Worm (Caenorhabditis elegans) whole organism, L4 larva: Measurements from ENCODE around the gene col-133.
A peak's percentile ranks its signal among the peaks of the same experiment; 100 is the strongest.

Source experiments
- D1046.2 ChIP-seq: fragments of 200-800 bp; sonication (Bioruptor generic); IDR thresholded peaks from 2 replicates; pipeline ENCODE4 v1.3.6; 2022; ENCODE audit warnings: missing genetic modification characterization, missing compliant biosample characterization
- T20F7.1 ChIP-seq: fragments of 200-800 bp; sonication (Bioruptor generic); optimal IDR thresholded peaks from 2 replicates; lab custom pipeline; 2018; ENCODE audit warnings: mild to moderate bottlenecking, missing genetic modification characterization, missing compliant biosample characterization
- T26A8.4 ChIP-seq: fragments of 200-800 bp; sonication (Bioruptor generic); IDR thresholded peaks from 2 replicates; pipeline ENCODE4 v1.3.6; 2022; ENCODE audit warnings: missing genetic modification characterization, missing compliant biosample characterization
- Y105C5A.15 ChIP-seq: fragments of 200-800 bp; sonication (Bioruptor generic); IDR thresholded peaks from 2 replicates; pipeline ENCODE4 v1.3.6; 2022; ENCODE audit warnings: missing genetic modification characterization, missing compliant biosample characterization
- aly-2 ChIP-seq: sonication (generic microtip); optimal IDR thresholded peaks from 2 replicates; lab custom pipeline; 2018; ENCODE audit warnings: missing biosample characterization, missing genetic modification characterization
- ama-1 ChIP-seq: fragments of 150-350 bp; optimal IDR thresholded peaks from 2 replicates; lab custom pipeline; 2014; ENCODE audit warnings: inconsistent platforms, mixed read lengths
- arid-1 ChIP-seq: fragments of 200-800 bp; sonication (Bioruptor generic); conservative IDR thresholded peaks from 2 replicates; pipeline ENCODE4 v1.3.6; 2022; ENCODE audit warnings: missing genetic modification reagents, missing genetic modification characterization, missing compliant biosample characterization
- ceh-28 ChIP-seq: fragments of 150-350 bp; optimal IDR thresholded peaks from 2 replicates; lab custom pipeline; 2014; ENCODE audit warnings: missing biosample characterization, missing genetic modification reagents, missing genetic modification characterization
- ceh-44 ChIP-seq: fragments of 200-800 bp; sonication (Bioruptor generic); IDR thresholded peaks from 2 replicates; pipeline ENCODE4 v1.3.6; 2022; ENCODE audit warnings: missing genetic modification reagents, missing genetic modification characterization, missing compliant biosample characterization
- ces-1 ChIP-seq: fragments of 150-350 bp; sonication (generic microtip); optimal IDR thresholded peaks from 4 replicates; lab custom pipeline; 2014; ENCODE audit warnings: missing biosample characterization, missing genetic modification reagents, missing genetic modification characterization
- ctbp-1 ChIP-seq: fragments of 200-800 bp; sonication (Bioruptor generic); IDR thresholded peaks from 2 replicates; pipeline ENCODE4 v1.3.6; 2022; ENCODE audit warnings: missing genetic modification reagents, missing genetic modification characterization, missing compliant biosample characterization
- daf-16 ChIP-seq, 3 experiments: sonication (generic microtip); optimal IDR thresholded peaks; 2 replicates each; lab custom pipeline; 2016 to 2017; ENCODE audit warnings: missing genetic modification characterization in 3 of 3, missing genetic modification reagents in 3 of 3, mild to moderate bottlenecking in 2 of 3, missing compliant biosample characterization in 2 of 3, missing biosample characterization in 1 of 3, moderate library complexity in 1 of 3
- dmd-8 ChIP-seq: fragments of 200-800 bp; sonication (Bioruptor generic); IDR thresholded peaks from 2 replicates; pipeline ENCODE4 v1.3.6; 2022; ENCODE audit warnings: missing genetic modification characterization, missing compliant biosample characterization
- dpl-1 ChIP-seq: fragments of 150-350 bp; optimal IDR thresholded peaks from 2 replicates; lab custom pipeline; 2014; ENCODE audit warnings: missing biosample characterization, missing genetic modification reagents, missing genetic modification characterization
- dve-1 ChIP-seq: sonication (generic microtip); optimal IDR thresholded peaks from 2 replicates; lab custom pipeline; 2017; ENCODE audit warnings: antibody characterized with exemption, mild to moderate bottlenecking, missing genetic modification characterization, missing compliant biosample characterization; ENCODE audit not compliant: insufficient read depth
- fkh-10 ChIP-seq: fragments of 150-350 bp; optimal IDR thresholded peaks from 2 replicates; lab custom pipeline; 2014; ENCODE audit warnings: missing biosample characterization, missing genetic modification reagents, missing genetic modification characterization
- gei-8 ChIP-seq: fragments of 200-800 bp; sonication (Bioruptor generic); optimal IDR thresholded peaks from 2 replicates; lab custom pipeline; 2018; ENCODE audit warnings: mild to moderate bottlenecking, missing genetic modification characterization, missing compliant biosample characterization
- jun-1 ChIP-seq: fragments of 150-350 bp; optimal IDR thresholded peaks from 2 replicates; lab custom pipeline; 2014; ENCODE audit warnings: missing biosample characterization, missing genetic modification reagents, missing genetic modification characterization
- lim-7 ChIP-seq: fragments of 200-800 bp; sonication (Bioruptor generic); IDR thresholded peaks from 2 replicates; pipeline ENCODE4 v1.3.6; 2022; ENCODE audit warnings: missing genetic modification characterization, missing compliant biosample characterization
- lin-1 ChIP-seq: fragments of 200-800 bp; sonication (Bioruptor generic); IDR thresholded peaks from 2 replicates; pipeline ENCODE4 v1.3.6; 2022; ENCODE audit warnings: missing genetic modification reagents, missing genetic modification characterization, missing compliant biosample characterization
- lin-13 ChIP-seq: fragments of 150-350 bp; optimal IDR thresholded peaks from 2 replicates; lab custom pipeline; 2014; ENCODE audit warnings: missing biosample characterization, missing genetic modification reagents, missing genetic modification characterization
- lin-38 ChIP-seq: fragments of 200-800 bp; sonication (Bioruptor generic); IDR thresholded peaks from 2 replicates; pipeline ENCODE4 v1.3.6; 2022; ENCODE audit warnings: missing genetic modification reagents, missing genetic modification characterization, missing compliant biosample characterization
- lin-39 ChIP-seq: fragments of 150-350 bp; optimal IDR thresholded peaks from 2 replicates; lab custom pipeline; 2014; ENCODE audit warnings: missing biosample characterization, missing genetic modification reagents, missing genetic modification characterization
- lir-3 ChIP-seq: sonication (generic microtip); optimal IDR thresholded peaks from 2 replicates; lab custom pipeline; 2016; ENCODE audit warnings: mild to moderate bottlenecking, missing genetic modification characterization, missing compliant biosample characterization
- madf-5 ChIP-seq, 2 experiments: fragments of 200-800 bp; sonication (Bioruptor generic); IDR thresholded peaks; 2 replicates each; pipeline ENCODE4 v1.3.6; 2022; ENCODE audit warnings: missing compliant biosample characterization in 2 of 2, missing genetic modification characterization in 2 of 2
- mdl-1 ChIP-seq, 2 experiments: fragments of 150-350 bp in 1 of 2; sonication (generic microtip) in 1 of 2; optimal IDR thresholded peaks; 2 replicates each; lab custom pipeline; 2014 to 2017; ENCODE audit warnings: missing biosample characterization in 2 of 2, missing genetic modification characterization in 2 of 2
- mdt-29 ChIP-seq: fragments of 200-800 bp; sonication (Bioruptor generic); IDR thresholded peaks from 2 replicates; pipeline ENCODE4 v1.3.6; 2022; ENCODE audit warnings: missing genetic modification reagents, missing genetic modification characterization, missing compliant biosample characterization
- mes-2 ChIP-seq: sonication (generic microtip); optimal IDR thresholded peaks from 2 replicates; lab custom pipeline; 2016; ENCODE audit warnings: missing genotype, mild to moderate bottlenecking, missing genetic modification characterization, missing compliant biosample characterization; ENCODE audit not compliant: poor library complexity, severe bottlenecking
- mxl-2 ChIP-seq: fragments of 200-800 bp; sonication (Bioruptor generic); conservative IDR thresholded peaks from 2 replicates; pipeline ENCODE4 v1.3.6; 2022; ENCODE audit warnings: missing genetic modification reagents, missing genetic modification characterization, missing compliant biosample characterization
- nhr-11 ChIP-seq: fragments of 150-350 bp; optimal IDR thresholded peaks from 2 replicates; lab custom pipeline; 2014; ENCODE audit warnings: missing biosample characterization, missing genetic modification characterization
- nhr-111 ChIP-seq: fragments of 200-800 bp; sonication (Bioruptor generic); optimal IDR thresholded peaks from 2 replicates; lab custom pipeline; 2018; ENCODE audit warnings: mild to moderate bottlenecking, missing genetic modification characterization, missing compliant biosample characterization
- nhr-28 ChIP-seq: fragments of 150-350 bp; optimal IDR thresholded peaks from 2 replicates; lab custom pipeline; 2014; ENCODE audit warnings: missing biosample characterization, missing genetic modification characterization
- nhr-42 ChIP-seq: fragments of 200-800 bp; sonication (Bioruptor generic); IDR thresholded peaks from 2 replicates; pipeline ENCODE4 v1.3.6; 2022; ENCODE audit warnings: missing genetic modification characterization, missing compliant biosample characterization
- nhr-6 ChIP-seq: fragments of 150-350 bp; optimal IDR thresholded peaks from 2 replicates; lab custom pipeline; 2014; ENCODE audit warnings: missing biosample characterization, missing genetic modification characterization
- nhr-76 ChIP-seq: fragments of 150-350 bp; optimal IDR thresholded peaks from 2 replicates; lab custom pipeline; 2014; ENCODE audit warnings: missing biosample characterization, missing genetic modification characterization
- php-3 ChIP-seq: fragments of 200-800 bp; sonication (Bioruptor generic); IDR thresholded peaks from 2 replicates; pipeline ENCODE4 v1.3.6; 2022; ENCODE audit warnings: missing genetic modification reagents, missing genetic modification characterization, missing compliant biosample characterization
- pqm-1 ChIP-seq: sonication (generic microtip); optimal IDR thresholded peaks from 2 replicates; lab custom pipeline; 2017; ENCODE audit warnings: missing biosample characterization, missing genetic modification characterization
- saeg-2 ChIP-seq: fragments of 200-800 bp; sonication (Bioruptor generic); IDR thresholded peaks from 2 replicates; pipeline ENCODE4 v1.3.6; 2022; ENCODE audit warnings: missing genetic modification reagents, missing genetic modification characterization, missing compliant biosample characterization
- skn-1 ChIP-seq: fragments of 150-350 bp; optimal IDR thresholded peaks from 2 replicates; lab custom pipeline; 2014; ENCODE audit warnings: missing biosample characterization, missing genetic modification characterization
- snpc-1.2 ChIP-seq: fragments of 200-800 bp; sonication (Bioruptor generic); IDR thresholded peaks from 2 replicates; pipeline ENCODE4 v1.3.6; 2022; ENCODE audit warnings: missing genetic modification reagents, missing genetic modification characterization, missing compliant biosample characterization
- spr-3 ChIP-seq: fragments of 200-800 bp; sonication (Bioruptor generic); optimal IDR thresholded peaks from 2 replicates; lab custom pipeline; 2018; ENCODE audit warnings: mild to moderate bottlenecking, missing genetic modification characterization, missing compliant biosample characterization
- tra-1 ChIP-seq: fragments of 200-800 bp; sonication (Bioruptor generic); IDR thresholded peaks from 2 replicates; pipeline ENCODE4 v1.3.6; 2022; ENCODE audit warnings: missing genetic modification reagents, missing genetic modification characterization, missing compliant biosample characterization
- vab-7 ChIP-seq: fragments of 200-800 bp; sonication (Bioruptor generic); IDR thresholded peaks from 2 replicates; pipeline ENCODE4 v1.3.6; 2022; ENCODE audit warnings: missing genetic modification reagents, missing genetic modification characterization, missing compliant biosample characterization
- zag-1 ChIP-seq: fragments of 150-350 bp; optimal IDR thresholded peaks from 2 replicates; lab custom pipeline; 2014; ENCODE audit warnings: missing biosample characterization, missing genetic modification characterization
- zip-11 ChIP-seq: fragments of 200-800 bp; sonication (Bioruptor generic); IDR thresholded peaks from 2 replicates; pipeline ENCODE4 v1.3.6; 2022; ENCODE audit warnings: missing genetic modification characterization, missing compliant biosample characterization
- ztf-7 ChIP-seq: fragments of 150-350 bp; optimal IDR thresholded peaks from 2 replicates; lab custom pipeline; 2014; ENCODE audit warnings: missing biosample characterization, missing genetic modification characterization

The col-133 gene

ce11 chrIV:14107647-14108046, 8.5 kb upstream of the col-133 start:
- TF ChIP-seq lin-39 (tag; lab: Kevin White, UChicago) (no peak), snpc-1.2 (peak; percentile 32; the same call in 1 of the 2 replicates), fkh-10 (GFP tag; lab: Kevin White, UChicago) (no peak)

DNA sequence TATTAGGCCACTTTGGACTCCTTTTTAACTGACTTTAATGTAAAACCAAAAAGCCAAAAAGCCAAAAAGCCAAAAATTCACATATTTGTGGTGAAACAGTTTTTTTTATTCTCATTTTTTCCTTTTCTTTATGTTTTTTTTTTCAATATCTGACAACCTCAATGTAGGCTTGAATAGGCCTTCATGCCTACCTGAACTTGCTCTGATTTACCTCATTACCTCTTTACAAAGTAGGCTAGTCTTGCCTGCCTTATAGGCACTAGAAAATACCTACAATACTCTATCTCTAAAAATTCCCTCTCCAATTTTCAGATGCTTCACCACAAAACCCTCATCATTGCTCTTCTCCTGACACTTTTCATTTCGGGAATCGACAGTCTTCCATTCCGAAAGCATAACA, 7.1 kb upstream of the col-133 start, which contains the start of gene ins-34:
TSS of gene ins-34 (plus strand) at position 301 of the 400 bp plus-strand sequence.
- TF ChIP-seq ceh-28 (tag; lab: Kevin White, UChicago) = no peak
- no peak for TF ChIP-seq lim-7 (GFP tag; lab: Robert Waterston, UW)
- TF ChIP-seq zag-1 = no peak
- TF ChIP-seq vab-7 (GFP tag; lab: Robert Waterston, UW) = no peak
- no peak for TF ChIP-seq lir-3 (tag; lab: Kevin White, UChicago)
- no peak for TF ChIP-seq mes-2 (tag; lab: Kevin White, UChicago)
- no peak for TF ChIP-seq arid-1 (GFP tag; lab: Robert Waterston, UW)
- no peak for TF ChIP-seq ces-1
- no peak for TF ChIP-seq nhr-42 (GFP tag; lab: Robert Waterston, UW)
- no peak for TF ChIP-seq nhr-11 (tag; lab: Kevin White, UChicago)
- no peak for TF ChIP-seq pqm-1 (tag; lab: Kevin White, UChicago)
- TF ChIP-seq zip-11 (GFP tag; lab: Robert Waterston, UW) = no peak
- TF ChIP-seq Y105C5A.15 (GFP tag; lab: Robert Waterston, UW) = no peak
- no peak for TF ChIP-seq dve-1 (tag; lab: Kevin White, UChicago)
- no peak for TF ChIP-seq ama-1
- TF ChIP-seq T20F7.1 (GFP tag; lab: Kevin White, UChicago) = no peak
- no peak for TF ChIP-seq dpl-1 (GFP tag; lab: Kevin White, UChicago)
- TF ChIP-seq ztf-7 (tag; lab: Kevin White, UChicago) = no peak
- TF ChIP-seq, all 104 proteins: peak for 0

ce11 chrIV:14104745-14105144, 5.6 kb upstream of the col-133 start:
- TF ChIP-seq lin-1 (GFP tag; lab: Robert Waterston, UW) (no peak), mdl-1 (tag; optimal IDR thresholded peaks at IDR 0.05; lab: Kevin White, UChicago) (no peak), D1046.2 (GFP tag; lab: Robert Waterston, UW) (no peak), zag-1 (no peak), T26A8.4 (GFP tag; lab: Robert Waterston, UW) (no peak), aly-2 (tag; lab: Kevin White, UChicago) (no peak), jun-1 (tag; lab: Kevin White, UChicago) (no peak), mdt-29 (GFP tag; lab: Robert Waterston, UW) (no peak), madf-5 (GFP tag; IDR thresholded peaks at IDR 0.05; lab: Robert Waterston, UW) (no peak), lin-13 (GFP tag; lab: Kevin White, UChicago) (no peak), dmd-8 (GFP tag; lab: Robert Waterston, UW) (no peak), mxl-2 (no peak), ceh-44 (GFP tag; lab: Robert Waterston, UW) (no peak), gei-8 (GFP tag; lab: Kevin White, UChicago) (no peak)

- no peak for TF ChIP-seq saeg-2 (GFP tag; lab: Robert Waterston, UW)
- no peak for TF ChIP-seq tra-1 (GFP tag; lab: Robert Waterston, UW)
- 0 out of 2 replicates have a peak, but pooled peaks have one; percentile 24 for TF ChIP-seq php-3 (GFP tag; lab: Robert Waterston, UW)
- peak; percentile 52 for TF ChIP-seq nhr-6 (tag; lab: Kevin White, UChicago)
- no peak for TF ChIP-seq daf-16 (GFP tag; optimal IDR thresholded peaks at IDR 0.05; lab: Kevin White, UChicago)
- peak; percentile 74 for TF ChIP-seq daf-16 (tag; optimal IDR thresholded peaks at IDR 0.05; lab: Kevin White, UChicago)
- no peak for TF ChIP-seq ctbp-1 (GFP tag; lab: Robert Waterston, UW)
- no peak for TF ChIP-seq skn-1 (tag; lab: Kevin White, UChicago)
- peak; percentile 28 for TF ChIP-seq nhr-28 (tag; lab: Kevin White, UChicago)
- no peak for TF ChIP-seq vab-7 (GFP tag; lab: Robert Waterston, UW)
- TF ChIP-seq nhr-11 (tag; lab: Kevin White, UChicago) = no peak
- peak; percentile 39 for TF ChIP-seq dve-1 (tag; lab: Kevin White, UChicago)
- TF ChIP-seq nhr-42 (GFP tag; lab: Robert Waterston, UW) = no peak
- no peak for TF ChIP-seq ceh-28 (tag; lab: Kevin White, UChicago)
- peak; percentile 43; the same call in 1 of the 2 replicates for TF ChIP-seq lin-38 (GFP tag; lab: Robert Waterston, UW)
- TF ChIP-seq dpl-1 (GFP tag; lab: Kevin White, UChicago) = peak; percentile 26
- TF ChIP-seq nhr-76 = no peak
- TF ChIP-seq spr-3 = no peak
- no peak for TF ChIP-seq nhr-111 (GFP tag; lab: Kevin White, UChicago)
- peak; percentile 37 for TF ChIP-seq pqm-1 (tag; lab: Kevin White, UChicago)
Measured at ce11 chrIV:14103054-14103453, 3.9 kb upstream of the col-133 start, which contains the start of gene F52B11.5. F52B11.5 (minus strand) TSS chrIV:14103231.
